Fruit fly (Drosophila melanogaster): ENCODE data around the gene TotC.

DNA sequence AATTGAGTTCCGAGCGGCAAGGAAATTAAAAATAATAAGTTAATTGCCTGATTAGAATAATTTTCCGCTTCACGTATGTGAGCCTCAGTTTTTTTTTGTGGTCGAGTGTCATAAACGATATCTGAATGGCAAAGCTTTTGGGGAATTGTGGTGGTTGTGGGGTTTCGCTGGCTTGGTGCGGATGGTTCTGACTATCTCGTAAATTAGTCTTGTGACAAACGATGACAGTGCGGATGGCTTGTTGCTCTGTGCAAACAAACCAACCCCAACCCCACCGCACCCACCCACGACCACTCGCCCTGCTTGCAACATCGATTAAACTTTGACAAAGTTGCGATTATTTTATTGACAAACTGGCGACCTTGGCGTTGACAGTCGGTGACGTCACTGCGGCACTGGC lies 45.9 kb upstream of the TotC start:
- TF ChIP-seq Fer2 (tag; optimal IDR thresholded peaks at IDR 0.05) (no peak), az2 (GFP tag; optimal IDR thresholded peaks at IDR 0.05) (no peak), trem (tag; optimal IDR thresholded peaks at IDR 0.05) (no peak), CrebB (tag; optimal IDR thresholded peaks at IDR 0.05) (no peak), psq (GFP tag; optimal IDR thresholded peaks at IDR 0.05) (no peak), Lpt (GFP tag; optimal IDR thresholded peaks at IDR 0.05) (no peak), corto (GFP tag; optimal IDR thresholded peaks at IDR 0.05) (no peak), CG2129 (GFP tag; IDR thresholded peaks at IDR 0.05; ENCODE audit: partially characterized antibody) (no peak), Ptx1 (GFP tag; IDR thresholded peaks at IDR 0.05) (no peak), D (optimal IDR thresholded peaks at IDR 0.05) (no peak), D (GFP tag; optimal IDR thresholded peaks at IDR 0.05) (no peak), CG33213 (GFP tag; optimal IDR thresholded peaks at IDR 0.05) (no peak)

Measured in whole organism, embryonic.